Fruit fly (Drosophila melanogaster) whole organism, pupa: ENCODE data around the gene CG44290.

Source experiments
- CG14655 ChIP-seq: fragments of 200-800 bp; sonication (Bioruptor generic); optimal IDR thresholded peaks from 3 replicates; lab custom pipeline; 2017; ENCODE audit warnings: mild to moderate bottlenecking, missing biosample characterization, missing genetic modification reagents, missing genetic modification characterization
- CG17806 ChIP-seq: fragments of 200-800 bp; sonication (Bioruptor generic); optimal IDR thresholded peaks from 2 replicates; lab custom pipeline; 2018; ENCODE audit warnings: missing biosample characterization, mild to moderate bottlenecking, missing genetic modification characterization, moderate library complexity
- CG34367 ChIP-seq: fragments of 200-800 bp; sonication (Bioruptor generic); optimal IDR thresholded peaks from 2 replicates; lab custom pipeline; 2018; ENCODE audit warnings: missing biosample characterization, mild to moderate bottlenecking, missing genetic modification characterization
- CG8301 ChIP-seq: fragments of 200-800 bp; sonication (Bioruptor generic); optimal IDR thresholded peaks from 2 replicates; lab custom pipeline; 2018; ENCODE audit warnings: missing biosample characterization, mild to moderate bottlenecking, missing genetic modification characterization
- CG9948 ChIP-seq: fragments of 200-800 bp; sonication (Bioruptor generic); optimal IDR thresholded peaks from 2 replicates; lab custom pipeline; 2018; ENCODE audit warnings: missing biosample characterization, mild to moderate bottlenecking, missing genetic modification characterization, moderate library complexity
- EcR ChIP-seq: fragments of 200-800 bp; sonication (Bioruptor generic); optimal IDR thresholded peaks from 3 replicates; lab custom pipeline; 2019; ENCODE audit warnings: missing biosample characterization, missing genetic modification characterization, mild to moderate bottlenecking, moderate library complexity, missing genetic modification reagents
- Pif1A ChIP-seq: fragments of 200-800 bp; sonication (Bioruptor generic); optimal IDR thresholded peaks from 3 replicates; lab custom pipeline; 2016; ENCODE audit warnings: missing biosample characterization, missing genetic modification characterization

DNA sequence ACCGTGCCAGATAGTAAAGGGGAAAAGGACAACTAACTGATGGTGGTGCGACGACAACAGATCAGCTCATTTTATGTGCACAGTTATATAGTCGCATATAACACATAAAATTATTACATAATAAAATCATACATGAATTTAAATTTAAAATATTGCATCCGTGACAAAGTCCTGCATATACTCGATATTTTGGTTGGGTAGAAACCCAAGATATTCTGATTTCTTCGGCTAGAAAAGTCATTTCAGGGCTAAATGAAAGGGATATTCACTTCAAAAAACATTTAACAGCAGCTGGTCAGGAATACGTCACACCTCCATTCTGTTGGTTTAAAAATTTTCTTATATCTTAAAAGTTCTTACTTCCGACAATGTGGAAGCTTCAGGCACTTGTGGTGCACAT is 23.1 kb upstream of the CG44290 start, which contains the start of gene CG13978:
- TF ChIP-seq CG9948 (no peak), CG14655 (GFP tag; lab: Kevin White, UChicago) (no peak), CG17806 (tag; lab: Kevin White, UChicago) (no peak), Pif1A (GFP tag; lab: Kevin White, UChicago) (no peak), EcR (GFP tag; lab: Kevin White, UChicago) (no peak), CG8301 (no peak), CG34367 (tag; lab: Kevin White, UChicago) (no peak)
